Fruit fly (Drosophila melanogaster) ovary, adult (tissue): ENCODE data around the gene CG17786.

Source experiments
- CG17801 ChIP-seq: fragments of 200-800 bp; optimal IDR thresholded peaks from 2 replicates; lab custom pipeline; 2019; ENCODE audit warnings: missing biosample characterization, mild to moderate bottlenecking, missing genetic modification characterization, moderate library complexity; ENCODE audit not compliant: partially characterized antibody

Gene CG17786

DNA sequence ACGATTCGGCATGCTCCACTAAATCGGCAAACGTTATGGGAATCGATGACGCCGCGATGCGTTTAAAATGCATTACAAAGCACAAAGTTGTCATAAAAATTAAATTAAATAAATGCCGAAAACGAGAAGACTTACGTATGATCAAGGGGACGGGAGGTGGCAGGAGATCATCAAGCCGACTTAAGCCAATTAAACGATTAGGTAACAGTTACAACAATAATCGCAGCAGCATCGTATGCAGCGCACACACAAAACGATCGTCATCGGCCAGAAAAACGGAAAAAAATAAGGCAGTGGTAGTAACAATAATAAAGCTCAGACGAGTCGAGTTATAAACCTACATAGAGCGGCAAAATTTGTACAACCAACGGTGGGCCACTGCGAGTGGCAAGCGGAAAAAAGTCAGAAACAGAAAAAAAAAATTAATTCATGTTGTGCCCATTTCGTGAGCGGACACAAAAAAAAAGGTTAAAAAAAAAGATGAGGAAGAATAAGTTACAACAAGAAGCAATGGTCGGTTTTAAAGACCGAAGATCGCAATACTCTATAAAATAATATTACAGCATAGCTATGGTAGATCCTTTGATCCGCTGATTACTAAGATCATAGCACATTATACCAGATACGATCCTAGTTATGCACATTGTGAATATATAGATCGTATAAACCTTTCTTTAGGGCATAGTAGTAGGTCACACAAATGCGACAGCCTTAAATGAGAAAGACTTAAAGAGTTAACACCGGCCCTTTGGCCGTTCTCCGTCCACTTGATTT, 12.0 kb downstream of the CG17786 start:
- TF ChIP-seq CG17801: no peak

dm6 chr3R:24205935-24206334, 12.6 kb downstream of the CG17786 start:
- no peak for TF ChIP-seq CG17801

- TF ChIP-seq CG17801: peak; percentile 18
Observed at dm6 chr3R:24205234-24205894, 13.2 kb downstream of the CG17786 start.

- no peak for TF ChIP-seq CG17801
Observed at dm6 chr3R:24204022-24204421, 14.5 kb downstream of the CG17786 start.

DNA sequence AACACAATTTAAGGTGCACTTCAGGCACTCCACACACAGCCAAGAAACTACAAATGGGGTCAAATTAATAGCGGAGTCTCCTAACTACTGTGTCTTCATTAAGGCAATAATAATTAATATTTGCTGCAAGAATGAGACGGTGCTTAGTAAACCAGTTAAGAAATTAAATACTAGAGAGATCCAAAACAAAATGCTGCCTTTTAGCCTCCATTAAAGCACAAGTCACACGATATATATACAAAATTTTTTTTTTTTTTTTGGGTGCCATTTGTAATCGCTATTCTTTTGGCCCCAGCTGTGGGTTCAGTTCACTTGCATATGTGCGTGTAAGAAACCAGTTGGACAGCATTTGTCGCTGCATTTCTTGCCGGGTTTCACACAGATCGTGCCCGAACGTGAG, 15.1 kb downstream of the CG17786 start:
- TF ChIP-seq CG17801: no peak

DNA sequence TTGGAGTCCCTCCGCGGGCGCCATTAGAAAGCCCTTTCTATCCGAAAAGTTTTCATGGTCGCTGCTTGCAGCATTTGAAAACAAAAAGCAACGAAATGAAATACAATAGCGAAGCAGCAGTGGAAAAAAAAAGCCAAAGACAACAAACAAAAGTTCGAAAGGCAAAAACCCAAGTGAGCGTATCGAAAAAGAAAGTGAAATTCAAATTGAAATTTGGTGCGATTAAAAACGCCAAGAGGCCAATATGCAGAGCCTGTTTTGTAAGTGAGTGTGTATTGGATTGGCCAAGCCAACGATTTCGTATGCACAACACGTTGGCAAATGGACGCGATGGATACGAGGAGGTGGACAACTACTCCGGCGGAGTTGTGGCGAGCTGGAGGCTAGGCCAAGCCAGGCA, 15.8 kb downstream of the CG17786 start:
- TF ChIP-seq CG17801: no peak

dm6 chr3R:24193373-24193879, 25.1 kb downstream of the CG17786 start, which contains the start of the genes SMC6 and CG6204:
TSS of gene SMC6 (minus strand) at chr3R:24193423.
TSS of gene CG6204 (plus strand) at chr3R:24193832.
- TF ChIP-seq CG17801: peak; percentile 93

dm6 chr3R:24188619-24189018, 29.9 kb downstream of the CG17786 start, which contains the start of gene CG5515:
TSS of gene CG5515 (minus strand) at chr3R:24188896.
- TF ChIP-seq CG17801: peak; percentile 92

dm6 chr3R:24186188-24186587, 32.3 kb downstream of the CG17786 start, which contains the start of gene mora:
TSS of gene mora (plus strand) at chr3R:24186359.
- TF ChIP-seq CG17801: no peak

DNA sequence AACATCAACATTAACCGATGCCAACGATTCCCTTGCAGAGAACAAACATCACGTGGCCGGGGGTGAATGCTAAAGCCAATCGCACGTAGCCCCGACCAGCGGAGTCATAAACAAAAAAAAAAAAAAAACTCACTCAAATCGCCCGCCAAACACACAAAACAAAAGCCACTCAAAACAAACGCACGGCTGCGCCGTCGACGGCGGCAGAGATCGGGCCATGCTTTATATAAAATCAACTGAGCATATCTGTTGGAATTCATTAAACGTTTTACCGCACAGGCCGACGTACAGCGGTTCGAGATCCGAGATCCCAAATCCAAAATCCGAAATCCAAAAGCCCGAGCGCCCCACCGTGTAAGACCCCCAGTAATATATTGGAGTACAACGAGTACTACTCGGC, 46.1 kb downstream of the CG17786 start, which contains the start of gene CG13606:
Gene CG13606, plus strand, starts transcription at position 250 of the 400 bp plus-strand sequence.
- TF ChIP-seq CG17801: no peak

DNA sequence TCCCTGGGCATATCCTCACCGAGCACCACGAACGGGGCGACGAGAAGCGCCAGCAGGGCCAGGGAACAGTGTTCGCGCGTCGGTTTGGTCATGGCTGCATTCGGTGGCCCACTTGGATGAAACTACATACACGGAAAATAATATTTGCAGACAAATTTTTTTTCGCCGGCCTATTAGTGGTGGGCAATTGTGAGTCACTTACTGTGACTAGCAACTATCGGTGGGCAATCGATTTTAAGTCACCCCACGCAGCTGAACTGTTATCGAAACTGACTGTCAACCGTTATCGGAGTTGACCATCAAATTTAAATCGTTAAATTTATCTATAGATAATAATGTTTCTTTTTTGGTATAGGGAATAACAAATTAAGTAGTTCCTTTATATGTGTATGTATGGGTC, 49.2 kb downstream of the CG17786 start, which contains the start of gene CG5510:
Gene CG5510, minus strand, starts transcription at position 201 of the 400 bp plus-strand sequence.
- peak; percentile 60 for TF ChIP-seq CG17801
